Worm (Caenorhabditis elegans) whole organism, late embryonic: ENCODE measurements around the gene srg-59.

Source experiments
- ets-4 ChIP-seq: sonication (generic microtip); optimal IDR thresholded peaks from 2 replicates; lab custom pipeline; 2016; ENCODE audit warnings: missing genetic modification characterization, missing compliant biosample characterization
- ztf-16 ChIP-seq: sonication (generic microtip); optimal IDR thresholded peaks from 2 replicates; lab custom pipeline; 2017; ENCODE audit warnings: missing genetic modification characterization, missing compliant biosample characterization

ce11 chrV:2746404-2746803, 21.3 kb upstream of the srg-59 start:
- TF ChIP-seq ztf-16 (tag; lab: Kevin White, UChicago) (no peak), ets-4 (tag; lab: Kevin White, UChicago) (no peak)
